Fruit fly (Drosophila melanogaster): ENCODE measurements around the gene CG33939.

The CG33939 gene

dm6 chrX:19174850-19175571 is at the start of gene CG33939:
TSS of gene CG33939 (minus strand) at chrX:19174900.
- TF ChIP-seq noc (tag; optimal IDR thresholded peaks at IDR 0.05): no peak

DNA sequence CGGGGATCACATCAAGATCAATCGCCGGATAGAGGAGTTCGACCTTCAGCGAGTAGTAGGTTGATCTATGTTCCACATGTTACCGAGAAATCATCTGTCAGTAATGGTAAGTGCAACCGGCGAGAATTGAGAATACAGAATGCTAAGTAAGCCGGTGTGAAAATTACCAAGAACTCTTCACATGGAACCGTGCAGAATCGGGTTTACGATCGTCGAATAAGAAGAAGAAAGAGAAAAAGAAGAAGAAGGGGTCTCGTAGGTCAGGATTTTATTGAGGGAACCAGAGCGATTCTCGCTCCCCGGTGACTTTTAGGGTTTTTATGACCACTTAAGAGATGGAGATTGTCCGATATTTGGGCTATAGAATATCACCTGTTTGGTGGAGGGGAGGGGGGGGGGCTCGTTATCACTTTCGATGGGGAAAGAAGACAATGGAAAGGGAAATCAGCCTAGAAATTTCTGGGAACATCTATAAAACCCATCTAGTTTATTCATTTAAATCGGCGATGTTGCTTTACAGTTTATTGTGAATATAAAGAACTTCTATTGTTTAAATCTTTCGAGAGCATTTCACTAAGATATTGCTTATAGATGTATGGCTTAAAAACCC is 46.4 kb upstream of the CG33939 start:
- TF ChIP-seq noc (tag; optimal IDR thresholded peaks at IDR 0.05): no peak

dm6 chrX:19220415-19220814 is 45.7 kb upstream of the CG33939 start, which contains the start of gene CG7884:
TSS of gene CG7884 (plus strand) at chrX:19220622.
- TF ChIP-seq noc (tag; optimal IDR thresholded peaks at IDR 0.05): no peak

dm6 chrX:19216671-19217070 is 42.0 kb upstream of the CG33939 start:
- TF ChIP-seq noc (tag; optimal IDR thresholded peaks at IDR 0.05): peak; percentile 70

dm6 chrX:19215215-19215614 is 40.5 kb upstream of the CG33939 start, which contains the start of gene Muc18B:
TSS of gene Muc18B (plus strand) at chrX:19215515.
- TF ChIP-seq noc (tag; optimal IDR thresholded peaks at IDR 0.05): no peak

DNA sequence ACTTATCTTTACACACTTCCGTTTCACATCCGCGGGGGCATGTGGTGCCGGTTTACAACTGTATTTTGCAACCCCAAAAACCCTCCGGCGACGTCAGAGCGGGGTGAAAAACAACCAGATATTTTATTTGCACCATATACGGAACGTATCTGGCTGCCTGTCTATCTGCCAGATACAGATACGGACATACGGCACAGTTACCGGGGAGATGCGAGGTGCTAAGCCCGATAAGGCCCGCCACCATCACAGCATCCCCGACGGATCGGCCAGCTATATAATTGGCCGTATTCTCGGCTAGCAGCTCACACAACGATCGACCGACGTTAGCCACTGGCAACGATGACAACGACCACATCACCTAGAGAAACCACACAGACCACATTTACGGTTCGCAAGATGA is 38.3 kb upstream of the CG33939 start, which contains the start of gene Mur18B:
Mur18B (plus strand) TSS at position 301 of the 400 bp plus-strand sequence.
- TF ChIP-seq noc (tag; optimal IDR thresholded peaks at IDR 0.05): no peak

DNA sequence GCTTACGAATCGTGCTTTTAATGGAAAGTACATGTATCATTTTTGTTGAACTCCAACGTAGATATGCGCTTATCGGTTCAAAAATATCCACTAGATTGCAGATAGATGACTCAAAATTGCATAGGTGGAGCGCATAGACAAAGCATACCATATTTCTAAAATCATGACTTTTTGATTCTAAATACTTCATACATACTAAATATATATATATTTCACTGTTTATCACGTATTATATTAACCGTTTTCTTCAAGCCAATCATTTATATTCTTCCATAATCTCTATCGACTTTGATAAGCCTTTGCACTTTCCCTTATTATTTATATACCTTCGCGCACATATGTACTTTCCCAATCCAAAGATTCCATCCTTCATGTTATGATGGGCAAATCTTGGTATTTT is 37.3 kb upstream of the CG33939 start, which contains the start of gene CG14195:
CG14195 (minus strand) TSS at position 101 of the 400 bp plus-strand sequence.
- no peak for TF ChIP-seq noc (tag; optimal IDR thresholded peaks at IDR 0.05)

DNA sequence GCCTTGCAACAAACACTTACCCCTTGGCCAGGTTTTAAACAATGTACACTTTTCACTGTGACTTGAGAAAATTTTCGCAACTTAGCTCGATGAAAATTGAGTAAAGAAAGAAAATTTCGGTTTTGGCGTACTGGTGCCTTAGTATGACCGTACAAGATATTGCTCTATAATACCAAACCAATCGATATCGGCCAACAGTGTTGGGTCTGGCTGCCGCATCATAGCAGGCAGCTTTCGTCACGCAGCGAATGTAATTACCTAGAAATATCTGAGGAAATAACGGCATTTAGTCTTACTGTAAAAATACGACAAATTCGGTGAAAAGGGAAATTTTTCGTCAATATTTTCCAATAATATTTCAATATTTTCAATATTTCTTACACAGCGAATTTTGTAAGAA is 33.3 kb upstream of the CG33939 start, which contains the start of gene Ulp1:
Ulp1 (minus strand) TSS at position 174 of the 400 bp plus-strand sequence.
- no peak for TF ChIP-seq noc (tag; optimal IDR thresholded peaks at IDR 0.05)

DNA sequence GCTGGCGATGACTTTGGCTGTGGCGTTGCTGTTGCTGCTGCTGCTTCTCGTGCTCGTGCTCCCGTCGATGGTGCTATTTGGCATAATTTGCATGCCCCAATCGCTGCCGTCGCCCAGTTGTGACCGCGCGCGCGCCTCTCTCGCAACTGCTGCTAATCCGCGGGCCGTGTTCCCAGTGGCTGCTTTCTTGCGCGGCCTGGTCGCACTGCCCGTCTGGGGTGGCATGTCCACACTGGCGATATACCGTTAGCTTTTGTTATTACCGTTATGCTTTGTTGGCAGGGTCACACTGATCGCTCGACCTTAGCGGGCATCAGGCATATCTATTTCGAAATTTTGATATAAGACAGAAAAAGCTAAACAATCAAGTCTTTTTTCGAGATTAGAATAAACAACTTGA is 26.9 kb upstream of the CG33939 start, which contains the start of gene CG7990:
CG7990 (minus strand) TSS at position 350 of the 400 bp plus-strand sequence.
- no peak for TF ChIP-seq noc (tag; optimal IDR thresholded peaks at IDR 0.05)

DNA sequence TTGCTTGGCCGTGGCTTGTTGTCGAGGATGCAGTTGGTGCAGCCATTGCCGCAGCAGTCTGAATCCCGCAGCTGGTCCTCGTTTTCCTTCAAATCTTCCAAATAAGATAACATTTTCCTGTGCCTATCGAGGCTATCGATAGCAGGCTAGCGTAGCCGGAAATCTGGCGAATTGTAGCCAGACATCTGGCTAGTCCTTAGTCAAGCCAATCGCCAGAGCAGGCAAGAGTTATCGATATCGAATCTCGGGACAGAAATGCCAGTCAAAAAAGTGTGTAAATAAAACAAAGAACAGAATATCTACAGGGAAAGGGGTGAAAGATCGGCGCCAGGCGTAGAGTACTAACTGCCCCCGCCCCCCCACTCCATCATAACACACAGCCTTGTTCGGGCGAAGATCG is 18.6 kb upstream of the CG33939 start, which contains the start of the genes CG7914 and CG14194:
CG7914 (minus strand) TSS at position 113 of the 400 bp plus-strand sequence.
CG14194 (plus strand) TSS at position 220 of the 400 bp plus-strand sequence.
- no peak for TF ChIP-seq noc (tag; optimal IDR thresholded peaks at IDR 0.05)

DNA sequence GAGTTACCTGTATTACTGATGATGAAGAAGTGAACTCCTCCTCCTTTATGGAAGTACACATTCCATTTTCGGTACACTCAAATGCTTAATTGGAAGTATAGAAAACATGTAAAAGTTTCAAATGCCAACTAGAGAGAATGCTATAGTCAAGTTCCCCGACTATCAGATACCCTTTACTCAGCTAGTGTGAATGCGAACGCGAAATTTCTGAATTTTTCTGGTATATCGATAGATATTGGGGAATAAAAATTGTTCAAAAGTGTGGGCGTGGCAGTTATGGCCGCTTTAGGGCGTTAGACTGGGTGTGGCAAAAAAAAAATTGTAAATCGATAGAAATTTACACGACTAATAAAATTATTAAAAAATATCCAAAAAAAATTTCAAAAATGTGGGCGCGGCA is 16.9 kb upstream of the CG33939 start:
- no peak for TF ChIP-seq noc (tag; optimal IDR thresholded peaks at IDR 0.05)

DNA sequence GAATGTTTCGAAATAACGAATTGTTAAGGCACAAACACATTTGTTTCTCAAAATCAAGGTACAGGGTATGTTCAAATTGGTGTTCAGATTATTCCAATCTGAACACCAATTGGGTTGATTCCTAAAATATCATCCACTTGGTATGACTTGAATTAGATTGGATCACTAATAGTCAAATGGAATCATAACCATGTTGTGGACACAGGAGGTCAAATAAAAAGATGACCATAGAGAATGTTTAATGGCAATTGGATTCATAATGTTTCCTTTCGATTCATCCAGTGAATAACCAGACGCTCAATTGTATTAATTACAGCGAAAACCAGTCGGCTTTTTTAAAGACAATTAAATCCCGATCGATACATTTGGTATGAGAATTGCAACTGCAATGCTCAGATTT is 16.4 kb upstream of the CG33939 start:
- no peak for TF ChIP-seq noc (tag; optimal IDR thresholded peaks at IDR 0.05)

dm6 chrX:19189903-19190302 is 15.2 kb upstream of the CG33939 start, which contains the start of gene HP1D3csd:
TSS of gene HP1D3csd (plus strand) at chrX:19190214.
- no peak for TF ChIP-seq noc (tag; optimal IDR thresholded peaks at IDR 0.05)

DNA sequence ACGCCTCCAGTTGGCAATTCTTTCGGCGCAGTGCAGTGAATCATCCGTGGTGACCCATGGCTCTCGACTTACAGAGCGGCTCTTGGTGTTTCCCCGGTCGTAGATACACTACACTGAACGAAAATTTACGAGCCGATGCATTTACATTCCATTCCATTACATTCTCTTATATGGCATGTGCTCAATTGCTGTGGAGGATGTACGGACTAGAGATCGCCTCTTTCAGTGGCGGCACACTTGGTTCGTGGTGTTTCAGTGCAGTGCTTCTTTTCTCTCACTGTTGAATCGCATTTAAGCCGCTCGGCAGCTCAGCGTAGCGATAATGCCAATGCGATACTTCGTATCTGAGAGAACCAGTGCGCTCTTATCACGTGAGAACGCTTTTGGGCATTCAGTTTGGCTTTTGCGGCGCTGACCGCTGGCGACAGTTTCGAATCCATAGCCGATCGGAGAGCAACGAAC is 13.0 kb upstream of the CG33939 start, which contains the start of gene Mec2:
Mec2 (plus strand) TSS at position 412 of the 462 bp plus-strand sequence.
- TF ChIP-seq noc (tag; optimal IDR thresholded peaks at IDR 0.05): peak; percentile 21

- no peak for TF ChIP-seq noc (tag; optimal IDR thresholded peaks at IDR 0.05)
These were observed 8.4 kb upstream of the CG33939 start, which contains the start of gene CG33253 for dm6 chrX:19183121-19183520. TSS of gene CG33253 (plus strand) at chrX:19183421.

DNA sequence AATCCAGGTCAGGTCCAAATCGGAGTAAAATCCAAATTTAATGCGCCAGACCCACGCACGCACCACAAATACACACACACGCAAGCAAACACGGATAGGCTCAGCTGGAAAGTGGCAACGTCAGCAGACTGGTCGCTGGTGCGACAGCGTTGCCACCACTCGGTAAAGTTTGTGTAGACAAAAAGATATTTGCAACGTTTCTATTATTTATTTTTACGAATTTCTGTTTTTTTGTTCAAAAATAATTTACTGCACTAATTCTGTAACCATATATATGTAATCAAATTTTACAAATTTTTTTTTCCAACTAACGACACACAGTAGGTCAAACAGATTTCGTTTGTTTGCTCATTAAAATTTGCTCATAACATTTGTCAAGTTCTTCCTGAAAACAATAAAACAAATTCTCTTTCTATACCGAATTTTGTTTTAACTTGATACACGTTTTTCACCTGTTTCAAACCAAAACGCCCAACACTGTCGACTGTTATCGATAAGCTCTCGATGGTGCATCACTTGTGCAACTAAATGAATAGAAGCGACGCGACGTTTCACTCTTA is 5.1 kb upstream of the CG33939 start, which contains the start of the genes CG7556 and CG7453:
CG7556 (minus strand) TSS at position 135 of the 560 bp plus-strand sequence.
CG7453 (plus strand) TSS at position 478 of the 560 bp plus-strand sequence.
- peak; percentile 69 for TF ChIP-seq noc (tag; optimal IDR thresholded peaks at IDR 0.05)
